Worm (Caenorhabditis elegans) whole organism, L4 larva: ENCODE measurements around the gene M02B1.4.

Experiments
- F37D6.2 ChIP-seq: sonication (generic microtip); optimal IDR thresholded peaks from 2 replicates; lab custom pipeline; 2016; ENCODE audit warnings: mild to moderate bottlenecking, missing genetic modification characterization, missing compliant biosample characterization
- F44E2.7 ChIP-seq: fragments of 200-800 bp; sonication (Bioruptor generic); IDR thresholded peaks from 2 replicates; pipeline ENCODE4 v2.1.2; 2022; ENCODE audit warnings: missing genetic modification characterization, missing compliant biosample characterization
- F49E8.2 ChIP-seq: sonication (generic microtip); optimal IDR thresholded peaks from 2 replicates; lab custom pipeline; 2016; ENCODE audit warnings: missing compliant biosample characterization, mild to moderate bottlenecking, missing genetic modification characterization, borderline replicate concordance
- R02D3.7 ChIP-seq: fragments of 150-350 bp; sonication (generic microtip); optimal IDR thresholded peaks from 3 replicates; lab custom pipeline; 2014; ENCODE audit warnings: missing biosample characterization, missing genetic modification characterization
- T26A8.4 ChIP-seq: fragments of 200-800 bp; sonication (Bioruptor generic); IDR thresholded peaks from 2 replicates; pipeline ENCODE4 v1.3.6; 2022; ENCODE audit warnings: missing genetic modification characterization, missing compliant biosample characterization
- Y105C5A.15 ChIP-seq: fragments of 200-800 bp; sonication (Bioruptor generic); IDR thresholded peaks from 2 replicates; pipeline ENCODE4 v1.3.6; 2022; ENCODE audit warnings: missing genetic modification characterization, missing compliant biosample characterization
- Y75B8A.6 ChIP-seq: fragments of 200-800 bp; sonication (Bioruptor generic); IDR thresholded peaks from 2 replicates; pipeline ENCODE4 v1.3.6; 2022; ENCODE audit warnings: missing genetic modification reagents, missing genetic modification characterization, missing compliant biosample characterization
- ceh-28 ChIP-seq: fragments of 150-350 bp; optimal IDR thresholded peaks from 2 replicates; lab custom pipeline; 2014; ENCODE audit warnings: missing biosample characterization, missing genetic modification reagents, missing genetic modification characterization
- ceh-32 ChIP-seq: sonication (generic microtip); optimal IDR thresholded peaks from 2 replicates; lab custom pipeline; 2016; ENCODE audit warnings: mild to moderate bottlenecking, missing genetic modification characterization, missing compliant biosample characterization; ENCODE audit not compliant: poor library complexity
- ceh-82 ChIP-seq: sonication (generic microtip); optimal IDR thresholded peaks from 2 replicates; lab custom pipeline; 2017; ENCODE audit warnings: missing biosample characterization, missing genetic modification characterization
- cey-2 ChIP-seq: sonication (generic microtip); optimal IDR thresholded peaks from 3 replicates; lab custom pipeline; 2017; ENCODE audit warnings: missing genetic modification characterization, mild to moderate bottlenecking, missing compliant biosample characterization, antibody characterized with exemption, borderline replicate concordance; ENCODE audit not compliant: insufficient read depth
- daf-12 ChIP-seq: fragments of 150-350 bp; optimal IDR thresholded peaks from 2 replicates; lab custom pipeline; 2014; ENCODE audit warnings: missing biosample characterization, missing genetic modification reagents, missing genetic modification characterization
- daf-8 ChIP-seq: fragments of 200-800 bp; sonication (Bioruptor generic); IDR thresholded peaks from 2 replicates; pipeline ENCODE4 v1.3.6; 2022; ENCODE audit warnings: missing genetic modification characterization, missing compliant biosample characterization
- duxl-1 ChIP-seq: sonication (generic microtip); optimal IDR thresholded peaks from 2 replicates; lab custom pipeline; 2016; ENCODE audit warnings: mild to moderate bottlenecking, missing genetic modification characterization, moderate library complexity, missing compliant biosample characterization; ENCODE audit not compliant: poor library complexity
- dve-1 ChIP-seq: sonication (generic microtip); optimal IDR thresholded peaks from 2 replicates; lab custom pipeline; 2017; ENCODE audit warnings: antibody characterized with exemption, mild to moderate bottlenecking, missing genetic modification characterization, missing compliant biosample characterization; ENCODE audit not compliant: insufficient read depth
- fkh-10 ChIP-seq: fragments of 150-350 bp; optimal IDR thresholded peaks from 2 replicates; lab custom pipeline; 2014; ENCODE audit warnings: missing biosample characterization, missing genetic modification reagents, missing genetic modification characterization
- hif-1 ChIP-seq, 2 experiments: sonication (generic microtip); optimal IDR thresholded peaks; 2 replicates each; lab custom pipeline; 2016 to 2017; ENCODE audit warnings: missing compliant biosample characterization in 2 of 2, missing genetic modification characterization in 2 of 2, missing genetic modification reagents in 2 of 2, missing genotype in 2 of 2, mild to moderate bottlenecking in 1 of 2
- hlh-11 ChIP-seq: fragments of 200-800 bp; sonication (Bioruptor generic); optimal IDR thresholded peaks from 2 replicates; lab custom pipeline; 2018; ENCODE audit warnings: mild to moderate bottlenecking, missing genetic modification characterization, missing compliant biosample characterization
- hlh-30 ChIP-seq: sonication (generic microtip); optimal IDR thresholded peaks from 2 replicates; lab custom pipeline; 2017; ENCODE audit warnings: antibody characterized with exemption, mild to moderate bottlenecking, missing genetic modification characterization, missing compliant biosample characterization; ENCODE audit not compliant: insufficient read depth
- lim-7 ChIP-seq: fragments of 200-800 bp; sonication (Bioruptor generic); IDR thresholded peaks from 2 replicates; pipeline ENCODE4 v1.3.6; 2022; ENCODE audit warnings: missing genetic modification characterization, missing compliant biosample characterization
- lin-1 ChIP-seq: fragments of 200-800 bp; sonication (Bioruptor generic); IDR thresholded peaks from 2 replicates; pipeline ENCODE4 v1.3.6; 2022; ENCODE audit warnings: missing genetic modification reagents, missing genetic modification characterization, missing compliant biosample characterization
- lin-13 ChIP-seq: fragments of 150-350 bp; optimal IDR thresholded peaks from 2 replicates; lab custom pipeline; 2014; ENCODE audit warnings: missing biosample characterization, missing genetic modification reagents, missing genetic modification characterization
- lin-15B ChIP-seq: fragments of 150-350 bp; sonication (generic microtip); optimal IDR thresholded peaks from 3 replicates; lab custom pipeline; 2014; ENCODE audit warnings: missing biosample characterization, missing genetic modification characterization
- lin-29 ChIP-seq: fragments of 200-800 bp; sonication (Bioruptor generic); IDR thresholded peaks from 2 replicates; pipeline ENCODE4 v1.3.6; 2022; ENCODE audit warnings: missing genetic modification reagents, missing genetic modification characterization, missing compliant biosample characterization
- lin-38 ChIP-seq: fragments of 200-800 bp; sonication (Bioruptor generic); IDR thresholded peaks from 2 replicates; pipeline ENCODE4 v1.3.6; 2022; ENCODE audit warnings: missing genetic modification reagents, missing genetic modification characterization, missing compliant biosample characterization
- lsy-2 ChIP-seq, 2 experiments: fragments of 150-350 bp in 1 of 2; sonication (generic microtip) in 1 of 2; optimal IDR thresholded peaks; 2 replicates each; lab custom pipeline; 2014 to 2017; ENCODE audit warnings: missing biosample characterization in 2 of 2, missing genetic modification characterization in 2 of 2
- madf-9 ChIP-seq: fragments of 200-800 bp; sonication (Bioruptor generic); conservative IDR thresholded peaks from 2 replicates; pipeline ENCODE4 v1.3.6; 2022; ENCODE audit warnings: missing genetic modification reagents, missing genetic modification characterization, missing compliant biosample characterization
- mdt-29 ChIP-seq: fragments of 200-800 bp; sonication (Bioruptor generic); IDR thresholded peaks from 2 replicates; pipeline ENCODE4 v1.3.6; 2022; ENCODE audit warnings: missing genetic modification reagents, missing genetic modification characterization, missing compliant biosample characterization
- mep-1 ChIP-seq: fragments of 150-350 bp; sonication (generic microtip); optimal IDR thresholded peaks from 3 replicates; lab custom pipeline; 2014; ENCODE audit warnings: missing biosample characterization, missing genetic modification characterization
- mxl-3 ChIP-seq: fragments of 200-800 bp; sonication (Bioruptor generic); optimal IDR thresholded peaks from 2 replicates; lab custom pipeline; 2018; ENCODE audit warnings: mild to moderate bottlenecking, missing genetic modification characterization, missing compliant biosample characterization
- nhr-102 ChIP-seq: sonication (generic microtip); optimal IDR thresholded peaks from 2 replicates; lab custom pipeline; 2016; ENCODE audit warnings: mild to moderate bottlenecking, missing genetic modification characterization, moderate library complexity, missing compliant biosample characterization
- nhr-111 ChIP-seq: fragments of 200-800 bp; sonication (Bioruptor generic); optimal IDR thresholded peaks from 2 replicates; lab custom pipeline; 2018; ENCODE audit warnings: mild to moderate bottlenecking, missing genetic modification characterization, missing compliant biosample characterization
- nhr-28 ChIP-seq: fragments of 150-350 bp; optimal IDR thresholded peaks from 2 replicates; lab custom pipeline; 2014; ENCODE audit warnings: missing biosample characterization, missing genetic modification characterization
- nhr-48 ChIP-seq: sonication (generic microtip); optimal IDR thresholded peaks from 2 replicates; lab custom pipeline; 2016; ENCODE audit warnings: mild to moderate bottlenecking, missing genetic modification characterization, missing compliant biosample characterization
- nhr-76 ChIP-seq: fragments of 150-350 bp; optimal IDR thresholded peaks from 2 replicates; lab custom pipeline; 2014; ENCODE audit warnings: missing biosample characterization, missing genetic modification characterization
- pha-4 ChIP-seq, 2 experiments: fragments of 150-350 bp in 1 of 2; fragments of 200-800 bp in 1 of 2; sonication (Bioruptor generic) in 1 of 2; IDR thresholded peaks in 1 of 2; optimal IDR thresholded peaks in 1 of 2; 2 replicates each; pipeline versions ENCODE4 v1.3.6 to Lab custom; 2014 to 2022; ENCODE audit warnings: missing genetic modification characterization in 2 of 2, missing genetic modification reagents in 2 of 2, missing biosample characterization in 1 of 2, missing compliant biosample characterization in 1 of 2
- php-3 ChIP-seq: fragments of 200-800 bp; sonication (Bioruptor generic); IDR thresholded peaks from 2 replicates; pipeline ENCODE4 v1.3.6; 2022; ENCODE audit warnings: missing genetic modification reagents, missing genetic modification characterization, missing compliant biosample characterization
- set-16 ChIP-seq: fragments of 200-800 bp; sonication (Bioruptor generic); IDR thresholded peaks from 2 replicates; pipeline ENCODE4 v1.3.6; 2022; ENCODE audit warnings: missing genetic modification reagents, missing genetic modification characterization, missing compliant biosample characterization
- skn-1 ChIP-seq: fragments of 150-350 bp; optimal IDR thresholded peaks from 2 replicates; lab custom pipeline; 2014; ENCODE audit warnings: missing biosample characterization, missing genetic modification characterization
- unc-130 ChIP-seq: sonication (generic microtip); optimal IDR thresholded peaks from 2 replicates; lab custom pipeline; 2016; ENCODE audit warnings: missing genetic modification reagents, missing genetic modification characterization, missing compliant biosample characterization
- unc-39 ChIP-seq: sonication (generic microtip); optimal IDR thresholded peaks from 2 replicates; lab custom pipeline; 2017; ENCODE audit warnings: missing biosample characterization, missing genetic modification characterization
- unc-62 ChIP-seq, 3 experiments: fragments of 150-350 bp in 1 of 3; sonication (generic microtip); optimal IDR thresholded peaks in 2 of 3; peaks in 1 of 3; 1 replicate in 1 of 3; 2 replicates in 2 of 3; lab custom pipeline; 2014 to 2017; ENCODE audit warnings: missing biosample characterization in 3 of 3, missing genetic modification characterization in 3 of 3, missing genetic modification reagents in 3 of 3, missing genotype in 1 of 3
- vab-7 ChIP-seq: fragments of 200-800 bp; sonication (Bioruptor generic); IDR thresholded peaks from 2 replicates; pipeline ENCODE4 v1.3.6; 2022; ENCODE audit warnings: missing genetic modification reagents, missing genetic modification characterization, missing compliant biosample characterization
- zfp-2 ChIP-seq: sonication (generic microtip); optimal IDR thresholded peaks from 2 replicates; lab custom pipeline; 2016; ENCODE audit warnings: mild to moderate bottlenecking, missing genetic modification characterization, missing compliant biosample characterization
- ztf-11 ChIP-seq: fragments of 150-350 bp; optimal IDR thresholded peaks from 2 replicates; lab custom pipeline; 2014; ENCODE audit warnings: missing biosample characterization, missing genetic modification characterization
- ztf-7 ChIP-seq: fragments of 150-350 bp; optimal IDR thresholded peaks from 2 replicates; lab custom pipeline; 2014; ENCODE audit warnings: missing biosample characterization, missing genetic modification characterization

Gene M02B1.4

DNA sequence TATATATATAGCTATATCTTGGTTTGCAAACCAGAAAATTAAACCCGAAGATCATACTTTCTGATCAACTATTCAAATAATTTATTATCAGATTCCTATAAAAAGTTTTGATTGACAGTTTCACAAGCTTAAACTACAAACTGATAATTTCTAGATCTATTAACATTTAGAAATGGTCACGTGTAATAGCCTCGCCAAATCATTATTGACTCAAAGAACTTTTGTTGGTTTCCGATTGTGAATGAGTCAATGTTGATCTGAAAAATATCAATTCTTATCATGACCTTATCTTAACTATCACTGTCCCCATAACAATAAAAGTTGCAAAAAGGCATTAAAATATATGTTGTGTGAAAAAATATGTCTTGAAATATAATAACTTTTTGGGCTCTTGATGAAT is 17.0 kb upstream of the M02B1.4 start (continued):
- no peak for TF ChIP-seq ztf-7 (tag; lab: Kevin White, UChicago)
- no peak for TF ChIP-seq R02D3.7 (tag; lab: Kevin White, UChicago)
- no peak for TF ChIP-seq Y105C5A.15 (GFP tag; lab: Robert Waterston, UW)
- TF ChIP-seq lsy-2 (tag; optimal IDR thresholded peaks at IDR 0.05; lab: Kevin White, UChicago), result peak in 1 of 2 experiments; percentile 42
- no peak for TF ChIP-seq nhr-76
- peak in 1 of 2 experiments; percentile 67 for TF ChIP-seq unc-62 (GFP tag; optimal IDR thresholded peaks at IDR 0.05 in 1 of 2; lab: Kevin White, UChicago)
- TF ChIP-seq unc-62 (tag; optimal IDR thresholded peaks at IDR 0.05; lab: Kevin White, UChicago), result no peak
- no peak for TF ChIP-seq lin-29 (GFP tag; lab: Robert Waterston, UW)
- peak; percentile 90 for TF ChIP-seq nhr-28 (tag; lab: Kevin White, UChicago)
- TF ChIP-seq fkh-10 (GFP tag; lab: Kevin White, UChicago), result no peak
- no peak for TF ChIP-seq Y75B8A.6 (GFP tag; lab: Robert Waterston, UW)
- TF ChIP-seq hlh-30 (tag; lab: Kevin White, UChicago), result peak; percentile 32
- TF ChIP-seq nhr-48, result peak; percentile 91
- no peak for TF ChIP-seq ztf-11
- TF ChIP-seq, all 104 proteins: peak for 23

DNA sequence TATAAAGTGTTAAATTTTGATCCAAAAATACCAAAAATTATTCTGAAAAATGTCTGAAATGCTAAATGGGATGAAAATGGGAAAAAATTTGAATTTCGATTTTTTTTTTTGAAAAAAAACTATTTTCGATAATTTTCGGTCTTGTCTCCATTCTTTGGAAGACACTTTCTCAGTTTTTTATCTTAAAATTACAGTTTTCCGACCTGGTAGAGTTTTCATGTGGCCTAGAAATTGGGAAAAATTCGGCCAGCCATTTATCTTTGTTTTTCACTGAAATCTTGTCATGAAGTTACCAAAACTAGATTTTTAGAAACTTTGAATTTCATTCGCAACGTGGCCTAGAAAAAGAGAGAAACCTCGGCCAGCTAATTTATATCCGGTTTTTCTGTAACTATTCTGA is 15.8 kb upstream of the M02B1.4 start:
- peak; percentile 6; the same call in 1 of the 2 replicates for TF ChIP-seq pha-4 (GFP tag; IDR thresholded peaks at IDR 0.05; lab: Robert Waterston, UW)
- no peak for TF ChIP-seq pha-4 (tag; optimal IDR thresholded peaks at IDR 0.05; lab: Kevin White, UChicago)
- TF ChIP-seq vab-7 (GFP tag; lab: Robert Waterston, UW), result no peak
- TF ChIP-seq madf-9 (GFP tag; lab: Robert Waterston, UW), result no peak
- no peak for TF ChIP-seq hif-1 (tag; optimal IDR thresholded peaks at IDR 0.05; lab: Kevin White, UChicago)
- TF ChIP-seq zfp-2 (tag; lab: Kevin White, UChicago), result no peak
- no peak for TF ChIP-seq mxl-3
- peak in 1 of 2 experiments; percentile 67 for TF ChIP-seq unc-62 (GFP tag; optimal IDR thresholded peaks at IDR 0.05 in 1 of 2; lab: Kevin White, UChicago)
- TF ChIP-seq unc-62 (tag; optimal IDR thresholded peaks at IDR 0.05; lab: Kevin White, UChicago), result no peak
- TF ChIP-seq, all 104 proteins: peak for 2

DNA sequence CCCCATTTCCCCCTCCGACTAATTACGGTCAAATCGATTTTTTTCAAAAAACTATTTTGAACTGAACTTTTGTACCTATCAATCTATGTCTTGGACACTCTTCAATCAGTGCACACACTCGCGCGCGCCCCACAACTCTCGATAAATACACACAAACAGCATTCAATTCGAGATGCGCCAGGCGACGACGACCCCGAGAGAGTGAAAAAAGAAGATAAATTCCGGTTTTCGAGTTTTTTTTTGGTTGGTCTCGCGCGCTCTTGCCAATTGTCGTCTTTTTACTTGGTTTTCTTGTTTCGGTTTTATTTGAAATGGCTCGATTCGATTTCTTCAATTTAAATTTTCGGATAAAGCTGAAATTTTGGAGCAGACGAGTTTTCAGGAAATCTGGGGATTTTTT is 15.2 kb upstream of the M02B1.4 start:
- no peak for TF ChIP-seq ceh-82 (tag; lab: Kevin White, UChicago)
- TF ChIP-seq zfp-2 (tag; lab: Kevin White, UChicago), result no peak
- no peak for TF ChIP-seq F49E8.2 (tag; lab: Kevin White, UChicago)
- peak; percentile 14 for TF ChIP-seq dve-1 (tag; lab: Kevin White, UChicago)
- no peak for TF ChIP-seq unc-39
- 0 out of 2 replicates have a peak, but pooled peaks have one; percentile 8 for TF ChIP-seq lin-38 (GFP tag; lab: Robert Waterston, UW)
- TF ChIP-seq mep-1 (tag; lab: Kevin White, UChicago), result peak; percentile 61
- no peak for TF ChIP-seq F37D6.2
- no peak for TF ChIP-seq fkh-10 (GFP tag; lab: Kevin White, UChicago)
- TF ChIP-seq daf-8 (GFP tag; lab: Robert Waterston, UW), result no peak
- no peak for TF ChIP-seq ceh-32
- TF ChIP-seq skn-1 (tag; lab: Kevin White, UChicago), result no peak
- no peak for TF ChIP-seq ceh-28 (tag; lab: Kevin White, UChicago)
- TF ChIP-seq set-16 (GFP tag; lab: Robert Waterston, UW), result no peak
- no peak for TF ChIP-seq lin-15B (tag; lab: Kevin White, UChicago)
- no peak for TF ChIP-seq nhr-102 (tag; lab: Kevin White, UChicago)
- TF ChIP-seq mdt-29, result no peak
- TF ChIP-seq F44E2.7 (GFP tag; lab: Robert Waterston, UW), result no peak
- no peak for TF ChIP-seq cey-2
- no peak for TF ChIP-seq php-3 (GFP tag; lab: Robert Waterston, UW)
- TF ChIP-seq nhr-111 (GFP tag; lab: Kevin White, UChicago), result no peak
- TF ChIP-seq hif-1 (tag; optimal IDR thresholded peaks at IDR 0.05; lab: Kevin White, UChicago), result no peak
- TF ChIP-seq lin-13, result no peak
- no peak for TF ChIP-seq daf-12 (tag; lab: Kevin White, UChicago)
- TF ChIP-seq hlh-11, result peak; percentile 48
- no peak for TF ChIP-seq lim-7
- TF ChIP-seq T26A8.4 (GFP tag; lab: Robert Waterston, UW), result no peak
- 0 out of 2 replicates have a peak, but pooled peaks have one; percentile 25 for TF ChIP-seq lin-1 (GFP tag; lab: Robert Waterston, UW)
- TF ChIP-seq mxl-3, result no peak
- no peak for TF ChIP-seq duxl-1 (tag; lab: Kevin White, UChicago)
- no peak for TF ChIP-seq unc-130 (GFP tag; lab: Kevin White, UChicago)
